Fruit fly (Drosophila melanogaster) whole organism, embryonic: ENCODE measurements around the gene ihog.

ENCODE experiments used
- Aef1 ChIP-seq: fragments of 200-800 bp; sonication (Bioruptor generic); IDR thresholded peaks from 3 replicates; pipeline ENCODE4 v1.3.6; 2022; ENCODE audit warnings: missing biosample characterization, missing genetic modification characterization
- Asciz ChIP-seq: fragments of 200-800 bp; sonication (Bioruptor generic); optimal IDR thresholded peaks from 2 replicates; lab custom pipeline; 2017; ENCODE audit warnings: missing biosample characterization, mild to moderate bottlenecking, missing genetic modification characterization, missing genetic modification reagents
- CG11456 ChIP-seq: fragments of 200-800 bp; sonication (Bioruptor generic); IDR thresholded peaks from 3 replicates; pipeline ENCODE4 v1.3.6; 2022; ENCODE audit warnings: missing biosample characterization, missing genetic modification characterization
- CG11723 ChIP-seq: fragments of 200-800 bp; sonication (Bioruptor generic); optimal IDR thresholded peaks from 2 replicates; lab custom pipeline; 2017; ENCODE audit warnings: missing biosample characterization, mild to moderate bottlenecking, missing genetic modification characterization
- CG17829 ChIP-seq: fragments of 200-800 bp; optimal IDR thresholded peaks from 2 replicates; lab custom pipeline; 2019; ENCODE audit warnings: missing biosample characterization, mild to moderate bottlenecking, missing genetic modification characterization, moderate library complexity
- CG18011 ChIP-seq: fragments of 200-800 bp; sonication (Bioruptor generic); optimal IDR thresholded peaks from 2 replicates; lab custom pipeline; 2017; ENCODE audit warnings: missing biosample characterization, missing genetic modification characterization, mild to moderate bottlenecking, moderate library complexity, missing genotype
- CG2199 ChIP-seq: fragments of 200-800 bp; sonication (Bioruptor generic); IDR thresholded peaks from 3 replicates; pipeline ENCODE4 v1.3.6; 2022; ENCODE audit warnings: missing biosample characterization, missing genetic modification characterization
- CG2202 ChIP-seq: fragments of 200-800 bp; sonication (Bioruptor generic); optimal IDR thresholded peaks from 2 replicates; lab custom pipeline; 2018; ENCODE audit warnings: missing biosample characterization, mild to moderate bottlenecking, missing genetic modification characterization
- CG3281 ChIP-seq: fragments of 200-800 bp; sonication (Bioruptor generic); optimal IDR thresholded peaks from 3 replicates; lab custom pipeline; 2017; ENCODE audit warnings: missing biosample characterization, mild to moderate bottlenecking, missing genetic modification characterization
- CG43689 ChIP-seq: fragments of 200-800 bp; sonication (Bioruptor generic); IDR thresholded peaks from 2 replicates; pipeline ENCODE4 v1.3.6; 2022; ENCODE audit warnings: missing biosample characterization, missing genetic modification characterization
- CG5245 ChIP-seq: fragments of 200-800 bp; sonication (Bioruptor generic); optimal IDR thresholded peaks from 3 replicates; lab custom pipeline; 2016; ENCODE audit warnings: missing biosample characterization, missing genetic modification characterization
- CG6254 ChIP-seq: fragments of 200-800 bp; sonication (Bioruptor generic); optimal IDR thresholded peaks from 3 replicates; lab custom pipeline; 2017; ENCODE audit warnings: mild to moderate bottlenecking, missing biosample characterization, missing genetic modification reagents, missing genetic modification characterization
- CG6654 ChIP-seq: fragments of 200-800 bp; sonication (Bioruptor generic); optimal IDR thresholded peaks from 2 replicates; lab custom pipeline; 2017; ENCODE audit warnings: missing biosample characterization, mild to moderate bottlenecking, missing genetic modification characterization
- CG6765 ChIP-seq: fragments of 200-800 bp; sonication (Bioruptor generic); optimal IDR thresholded peaks from 3 replicates; lab custom pipeline; 2017; ENCODE audit warnings: missing biosample characterization, mild to moderate bottlenecking, missing genetic modification characterization
- CG7357 ChIP-seq: fragments of 200-800 bp; sonication (Bioruptor generic); IDR thresholded peaks from 3 replicates; pipeline ENCODE4 v1.3.6; 2022; ENCODE audit warnings: missing biosample characterization, missing genetic modification characterization
- CG7839 ChIP-seq: fragments of 200-800 bp; sonication (Bioruptor generic); optimal IDR thresholded peaks from 3 replicates; lab custom pipeline; 2018; ENCODE audit warnings: missing biosample characterization, mild to moderate bottlenecking, missing genetic modification characterization, moderate library complexity
- CG9215 ChIP-seq: fragments of 200-800 bp; sonication (Bioruptor generic); IDR thresholded peaks from 2 replicates; pipeline ENCODE4 v1.3.6; 2022; ENCODE audit warnings: missing biosample characterization, missing genetic modification characterization
- Camta ChIP-seq: fragments of 200-800 bp; sonication (Bioruptor generic); optimal IDR thresholded peaks from 2 replicates; lab custom pipeline; 2016; ENCODE audit warnings: missing biosample characterization, missing genetic modification characterization
- Dad ChIP-seq: fragments of 200-800 bp; sonication (Bioruptor generic); optimal IDR thresholded peaks from 3 replicates; lab custom pipeline; 2016; ENCODE audit warnings: missing biosample characterization, missing genetic modification characterization
- Deaf1 ChIP-seq: fragments of 200-800 bp; optimal IDR thresholded peaks from 3 replicates; lab custom pipeline; 2019; ENCODE audit warnings: missing biosample characterization, mild to moderate bottlenecking, missing genetic modification characterization, moderate library complexity
- Dp ChIP-seq: fragments of 200-800 bp; sonication (Bioruptor generic); optimal IDR thresholded peaks from 2 replicates; lab custom pipeline; 2018; ENCODE audit warnings: missing biosample characterization, mild to moderate bottlenecking, missing genetic modification characterization, moderate library complexity
- E2f2 ChIP-seq: fragments of 200-800 bp; sonication (Bioruptor generic); IDR thresholded peaks from 2 replicates; pipeline ENCODE4 v1.3.6; 2022; ENCODE audit warnings: missing biosample characterization, missing genetic modification characterization
- GATAe ChIP-seq: fragments of 200-800 bp; sonication (Bioruptor generic); conservative IDR thresholded peaks from 2 replicates; pipeline ENCODE4 v1.3.6; 2022; ENCODE audit warnings: missing biosample characterization, missing genetic modification characterization
- Hand ChIP-seq: fragments of 200-800 bp; sonication (Bioruptor generic); optimal IDR thresholded peaks from 2 replicates; lab custom pipeline; 2017; ENCODE audit warnings: mild to moderate bottlenecking, missing biosample characterization, missing genetic modification reagents, missing genetic modification characterization
- Hr3 ChIP-seq: fragments of 200-800 bp; sonication (Bioruptor generic); optimal IDR thresholded peaks from 3 replicates; lab custom pipeline; 2016; ENCODE audit warnings: missing biosample characterization, missing genetic modification characterization
- Hr39 ChIP-seq: fragments of >200 bp; optimal IDR thresholded peaks from 2 replicates; lab custom pipeline; 2017
- Mad ChIP-seq: fragments of 200-800 bp; sonication (Bioruptor generic); optimal IDR thresholded peaks from 2 replicates; lab custom pipeline; 2016; ENCODE audit warnings: missing biosample characterization, missing genetic modification characterization
- Opbp ChIP-seq: fragments of 200-800 bp; sonication (Bioruptor generic); IDR thresholded peaks from 3 replicates; pipeline ENCODE4 v1.3.6; 2022; ENCODE audit warnings: missing biosample characterization, missing genetic modification characterization; ENCODE audit not compliant: partially characterized antibody
- Optix ChIP-seq: fragments of 200-800 bp; sonication (Bioruptor generic); IDR thresholded peaks from 3 replicates; pipeline ENCODE4 v1.3.6; 2022; ENCODE audit warnings: missing biosample characterization, missing genetic modification characterization
- Sox100B ChIP-seq: fragments of 200-800 bp; sonication (Bioruptor generic); optimal IDR thresholded peaks from 3 replicates; lab custom pipeline; 2018; ENCODE audit warnings: missing biosample characterization, mild to moderate bottlenecking, missing genetic modification characterization
- Spps ChIP-seq: fragments of 200-800 bp; sonication (Bioruptor generic); optimal IDR thresholded peaks from 2 replicates; lab custom pipeline; 2018; ENCODE audit warnings: missing biosample characterization, mild to moderate bottlenecking, missing genetic modification characterization
- Ssrp ChIP-seq: fragments of 200-800 bp; sonication (Bioruptor generic); optimal IDR thresholded peaks from 2 replicates; lab custom pipeline; 2018; ENCODE audit warnings: missing biosample characterization, mild to moderate bottlenecking, missing genetic modification characterization, moderate library complexity
- Vsx1 ChIP-seq: fragments of 200-800 bp; sonication (Bioruptor generic); optimal IDR thresholded peaks from 2 replicates; lab custom pipeline; 2017; ENCODE audit warnings: missing biosample characterization, mild to moderate bottlenecking, missing genetic modification characterization, missing genetic modification reagents
- Xrp1 ChIP-seq: fragments of 200-800 bp; sonication (Bioruptor generic); IDR thresholded peaks from 2 replicates; pipeline ENCODE4 v1.3.6; 2022; ENCODE audit warnings: missing biosample characterization, missing genetic modification characterization
- al ChIP-seq: fragments of 200-800 bp; sonication (Bioruptor generic); IDR thresholded peaks from 2 replicates; pipeline ENCODE4 v1.3.6; 2022; ENCODE audit warnings: missing biosample characterization, missing genetic modification characterization
- bbx ChIP-seq: fragments of 200-800 bp; sonication (Bioruptor generic); IDR thresholded peaks from 2 replicates; pipeline ENCODE4 v1.3.6; 2022; ENCODE audit warnings: missing biosample characterization, missing genetic modification characterization; ENCODE audit not compliant: partially characterized antibody
- bigmax ChIP-seq: fragments of 200-800 bp; sonication (Bioruptor generic); optimal IDR thresholded peaks from 2 replicates; lab custom pipeline; 2018; ENCODE audit warnings: missing biosample characterization, mild to moderate bottlenecking, missing genetic modification characterization
- chm ChIP-seq: fragments of 200-800 bp; sonication (Bioruptor generic); IDR thresholded peaks from 2 replicates; pipeline ENCODE4 v1.3.6; 2022; ENCODE audit warnings: missing biosample characterization, missing genetic modification characterization
- da ChIP-seq: fragments of 200-800 bp; sonication (Bioruptor generic); optimal IDR thresholded peaks from 2 replicates; lab custom pipeline; 2016; ENCODE audit warnings: missing biosample characterization, missing genetic modification characterization
- her ChIP-seq: fragments of 200-800 bp; sonication (Bioruptor generic); optimal IDR thresholded peaks from 2 replicates; lab custom pipeline; 2016; ENCODE audit warnings: missing biosample characterization, missing genetic modification characterization
- lab ChIP-seq: fragments of 200-800 bp; sonication (Bioruptor generic); optimal IDR thresholded peaks from 3 replicates; lab custom pipeline; 2017; ENCODE audit warnings: missing biosample characterization, missing genetic modification characterization, mild to moderate bottlenecking, moderate library complexity, missing genetic modification reagents
- lola ChIP-seq, 3 experiments: fragments of >200 bp in 2 of 3; fragments of 200-800 bp in 1 of 3; sonication (Bioruptor generic) in 1 of 3; optimal IDR thresholded peaks; 2 replicates each; lab custom pipeline; 2017 to 2019; ENCODE audit warnings: missing biosample characterization in 3 of 3, missing genetic modification characterization in 3 of 3, mild to moderate bottlenecking in 1 of 3, moderate library complexity in 1 of 3
- mld ChIP-seq: fragments of 200-800 bp; sonication (Bioruptor generic); IDR thresholded peaks from 3 replicates; pipeline ENCODE4 v1.3.6; 2022; ENCODE audit warnings: missing biosample characterization, missing genetic modification characterization; ENCODE audit not compliant: partially characterized antibody
- odd ChIP-seq: fragments of 200-800 bp; sonication (Bioruptor generic); optimal IDR thresholded peaks from 2 replicates; lab custom pipeline; 2017; ENCODE audit warnings: missing biosample characterization, mild to moderate bottlenecking, missing genetic modification characterization
- phol ChIP-seq: fragments of 200-800 bp; sonication (Bioruptor generic); optimal IDR thresholded peaks from 3 replicates; lab custom pipeline; 2018; ENCODE audit warnings: missing biosample characterization, mild to moderate bottlenecking, missing genetic modification characterization, moderate library complexity
- pros ChIP-seq: fragments of 200-800 bp; sonication (Bioruptor generic); optimal IDR thresholded peaks from 3 replicates; lab custom pipeline; 2019; ENCODE audit warnings: missing biosample characterization, mild to moderate bottlenecking, missing genetic modification characterization, moderate library complexity
- sob ChIP-seq: fragments of 200-800 bp; sonication (Bioruptor generic); IDR thresholded peaks from 2 replicates; pipeline ENCODE4 v1.3.6; 2022; ENCODE audit warnings: missing biosample characterization, missing genetic modification characterization
- tna ChIP-seq: fragments of 200-800 bp; sonication (Bioruptor generic); IDR thresholded peaks from 2 replicates; pipeline ENCODE4 v1.3.6; 2022; ENCODE audit warnings: missing biosample characterization, missing genetic modification characterization; ENCODE audit not compliant: partially characterized antibody
- unc-4 ChIP-seq: fragments of 200-800 bp; sonication (Bioruptor generic); IDR thresholded peaks from 2 replicates; pipeline ENCODE4 v1.3.6; 2022; ENCODE audit warnings: missing biosample characterization, missing genetic modification characterization; ENCODE audit not compliant: partially characterized antibody
- vfl ChIP-seq: fragments of 200-800 bp; sonication (Bioruptor generic); optimal IDR thresholded peaks from 2 replicates; lab custom pipeline; 2016; ENCODE audit warnings: missing biosample characterization, missing genetic modification characterization
- z ChIP-seq: fragments of 200-800 bp; sonication (Bioruptor generic); IDR thresholded peaks from 3 replicates; pipeline ENCODE4 v1.3.6; 2022; ENCODE audit warnings: missing biosample characterization, missing genetic modification characterization

ihog gene

DNA sequence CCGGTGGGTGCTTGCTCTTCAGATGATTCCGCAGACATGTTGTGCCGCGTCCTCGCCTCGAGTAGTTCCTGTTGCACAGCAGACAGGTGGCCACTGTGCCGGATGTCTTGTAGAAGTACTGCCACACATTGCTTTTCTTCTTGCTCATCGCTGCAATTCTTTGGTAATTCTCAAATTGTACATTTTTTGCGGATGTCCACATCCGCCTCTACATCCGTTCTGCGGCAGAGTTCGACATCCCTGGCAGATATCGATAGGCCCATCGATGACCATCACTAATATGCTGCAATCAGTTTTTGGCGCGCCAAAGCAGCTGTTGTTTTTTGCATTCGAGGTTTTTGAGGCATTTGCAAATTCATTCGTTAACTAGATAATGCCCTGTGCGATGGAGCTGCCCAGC is 8.1 kb upstream of the ihog start, which contains the start of the genes CG13775 and CG3430 (continued):
- TF ChIP-seq bbx (GFP tag; lab: Robert Waterston, UW) (peak; percentile 54; the same call in 1 of the 2 replicates), Spps (tag; lab: Kevin White, UChicago) (no peak), tna (0 out of 2 replicates have a peak, but pooled peaks have one; percentile 30), bigmax (GFP tag; lab: Kevin White, UChicago) (peak; percentile 49), sob (GFP tag; lab: Robert Waterston, UW) (0 out of 2 replicates have a peak, but pooled peaks have one; percentile 45), CG7357 (GFP tag; lab: Robert Waterston, UW) (no peak), GATAe (GFP tag; lab: Robert Waterston, UW) (no peak), Deaf1 (no peak), CG11723 (no peak), odd (GFP tag; lab: Kevin White, UChicago) (no peak), CG6654 (GFP tag; lab: Kevin White, UChicago) (no peak), Opbp (GFP tag; lab: Robert Waterston, UW) (peak; percentile 70; the same call in 2 of the 3 replicates), mld (GFP tag; lab: Robert Waterston, UW) (0 out of 3 replicates have a peak, but pooled peaks have one; percentile 30), CG9215 (GFP tag; lab: Robert Waterston, UW) (no peak), vfl (GFP tag; lab: Kevin White, UChicago) (peak; percentile 7), CG3281 (GFP tag; lab: Kevin White, UChicago) (peak; percentile 32), CG18011 (GFP tag; lab: Kevin White, UChicago) (no peak), unc-4 (GFP tag; lab: Robert Waterston, UW) (peak; percentile 72), CG2199 (no peak), Dp (GFP tag; lab: Kevin White, UChicago) (peak; percentile 82), da (GFP tag; lab: Kevin White, UChicago) (no peak), z (no peak), CG2202 (tag; lab: Kevin White, UChicago) (no peak), phol (peak; percentile 53), her (peak; percentile 52), Optix (GFP tag; lab: Robert Waterston, UW) (no peak), Sox100B (GFP tag; lab: Kevin White, UChicago) (no peak), Dad (GFP tag; lab: Kevin White, UChicago) (peak; percentile 27), CG11456 (GFP tag; lab: Robert Waterston, UW) (peak; percentile 58; the same call in 2 of the 3 replicates), Camta (GFP tag; lab: Kevin White, UChicago) (peak; percentile 25), E2f2 (peak; percentile 85), CG7839 (tag; lab: Kevin White, UChicago) (no peak), al (GFP tag; lab: Robert Waterston, UW) (no peak), Ssrp (no peak), chm (GFP tag; lab: Robert Waterston, UW) (peak; percentile 66), Hr39 (lab: Kevin White, UChicago) (no peak), CG17829 (peak; percentile 42), Aef1 (GFP tag; lab: Robert Waterston, UW) (no peak), Hr3 (no peak), pros (GFP tag; lab: Kevin White, UChicago) (no peak), CG6765 (peak; percentile 33), Vsx1 (GFP tag; lab: Kevin White, UChicago) (no peak), Hand (GFP tag; lab: Kevin White, UChicago) (no peak), lola (GFP tag; optimal IDR thresholded peaks at IDR 0.05; lab: Kevin White, UChicago) (no peak), Mad (GFP tag; lab: Kevin White, UChicago) (no peak), lab (no peak), CG5245 (GFP tag; lab: Kevin White, UChicago) (no peak), Xrp1 (GFP tag; lab: Robert Waterston, UW) (no peak), CG6254 (GFP tag; lab: Kevin White, UChicago) (no peak), CG43689 (GFP tag; lab: Robert Waterston, UW) (no peak), Asciz (GFP tag; lab: Kevin White, UChicago) (no peak)
